Fruit fly (Drosophila melanogaster): ENCODE results near the gene ND-ACP.

ND-ACP gene

DNA sequence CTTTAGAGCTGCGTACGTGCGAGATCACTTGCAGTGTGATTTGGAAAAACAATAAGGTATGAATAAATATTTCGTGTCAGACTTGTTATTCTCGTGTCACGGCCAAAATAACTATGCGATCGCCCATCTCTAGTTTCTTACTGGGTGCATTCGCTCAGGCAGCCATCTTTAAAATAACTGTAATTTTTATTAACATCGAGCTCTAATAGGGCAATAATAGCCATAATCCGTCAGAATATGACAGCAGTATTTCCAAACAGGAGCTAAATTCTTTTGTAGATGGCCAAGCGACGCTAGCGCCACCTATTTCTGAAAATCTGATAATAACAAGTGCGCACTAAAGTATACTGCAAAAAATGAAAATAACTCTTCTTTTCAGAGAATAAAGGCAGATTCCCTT, 22.3 kb downstream of the ND-ACP start (continued):
- TF ChIP-seq CG8632 (GFP tag; optimal IDR thresholded peaks at IDR 0.05) = no peak
- TF ChIP-seq CG6276 (GFP tag; optimal IDR thresholded peaks at IDR 0.05) = no peak
- TF ChIP-seq Met (GFP tag; optimal IDR thresholded peaks at IDR 0.05) = peak; percentile 8
- TF ChIP-seq Eip93F (GFP tag; optimal IDR thresholded peaks at IDR 0.05) = no peak
- TF ChIP-seq Sox102F (GFP tag; optimal IDR thresholded peaks at IDR 0.05) = peak; percentile 13
- TF ChIP-seq pdm3 (GFP tag; optimal IDR thresholded peaks at IDR 0.05) = peak; percentile 33
- TF ChIP-seq CG7368 (GFP tag; optimal IDR thresholded peaks at IDR 0.05) = no peak
- TF ChIP-seq CG3919 (GFP tag; optimal IDR thresholded peaks at IDR 0.05) = peak; percentile 34
- TF ChIP-seq dac (GFP tag; optimal IDR thresholded peaks at IDR 0.05) = no peak
- TF ChIP-seq Lpt (GFP tag; optimal IDR thresholded peaks at IDR 0.05) = no peak
- no peak for TF ChIP-seq Eip75B (GFP tag; optimal IDR thresholded peaks at IDR 0.05)
- no peak for TF ChIP-seq ss (GFP tag; optimal IDR thresholded peaks at IDR 0.05)
- peak; percentile 49 for TF ChIP-seq Sox14 (GFP tag; optimal IDR thresholded peaks at IDR 0.05)
- TF ChIP-seq CG4318 (GFP tag; optimal IDR thresholded peaks at IDR 0.05) = no peak
- TF ChIP-seq CG6163 (GFP tag; IDR thresholded peaks at IDR 0.05) = no peak
- no peak for TF ChIP-seq CG6808 (GFP tag; optimal IDR thresholded peaks at IDR 0.05)
- TF ChIP-seq spab (GFP tag; optimal IDR thresholded peaks at IDR 0.05) = no peak
- TF ChIP-seq CG1621 (tag; optimal IDR thresholded peaks at IDR 0.05) = no peak

DNA sequence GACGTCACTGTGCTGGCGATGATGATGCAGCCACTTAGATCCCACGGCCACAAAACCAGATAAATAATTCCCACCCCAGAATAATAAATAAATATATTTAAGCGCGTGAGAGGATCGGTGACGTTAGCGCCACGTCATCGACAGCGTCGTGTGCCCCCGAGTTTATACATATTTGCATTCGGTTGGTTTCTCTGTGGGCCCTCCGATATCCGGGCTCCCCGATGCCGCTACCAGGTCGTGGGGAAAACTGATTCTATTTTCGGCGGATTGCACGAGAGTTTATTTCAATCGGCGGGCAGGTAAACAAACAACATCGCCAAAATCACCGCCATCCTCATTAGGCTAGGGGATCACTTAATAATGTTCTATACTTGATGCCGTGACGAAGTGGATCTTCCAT, 24.5 kb downstream of the ND-ACP start:
- TF ChIP-seq fd59A (GFP tag; optimal IDR thresholded peaks at IDR 0.05) (no peak), Blimp-1 (GFP tag; optimal IDR thresholded peaks at IDR 0.05) (no peak)

DNA sequence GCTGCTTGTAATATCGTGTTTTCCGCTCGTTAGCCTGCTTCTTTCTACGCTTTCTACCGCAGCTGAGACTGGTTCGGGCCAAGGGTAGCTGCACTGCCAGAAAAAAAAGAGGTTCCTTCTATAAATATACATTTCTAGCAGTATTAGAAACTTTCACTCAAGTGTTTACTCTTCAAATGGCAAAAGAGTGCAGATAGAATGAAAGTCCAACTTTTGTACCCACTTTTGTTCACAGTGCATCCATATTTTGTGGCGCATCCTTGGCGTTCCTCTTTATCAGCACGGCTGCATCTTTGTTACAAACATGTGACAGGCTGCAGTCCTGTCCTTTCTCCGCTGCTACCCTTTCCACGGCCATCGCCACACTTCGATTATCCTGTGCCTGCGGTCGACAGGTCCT, 28.6 kb downstream of the ND-ACP start:
- TF ChIP-seq CG7368 (GFP tag; optimal IDR thresholded peaks at IDR 0.05) (no peak), CG8632 (GFP tag; optimal IDR thresholded peaks at IDR 0.05) (no peak), Sox15 (GFP tag; optimal IDR thresholded peaks at IDR 0.05) (no peak), Sox14 (GFP tag; optimal IDR thresholded peaks at IDR 0.05) (no peak), CG6163 (GFP tag; IDR thresholded peaks at IDR 0.05) (0 out of 3 replicates have a peak, but pooled peaks have one; percentile 45), CG8319 (GFP tag; optimal IDR thresholded peaks at IDR 0.05) (no peak), svp (GFP tag) (peak; percentile 41), esn (GFP tag; optimal IDR thresholded peaks at IDR 0.05) (no peak), CG3919 (GFP tag; optimal IDR thresholded peaks at IDR 0.05) (peak; percentile 8), Met (GFP tag; optimal IDR thresholded peaks at IDR 0.05) (no peak), net (GFP tag; optimal IDR thresholded peaks at IDR 0.05) (no peak), Eip78C (GFP tag) (peak; percentile 38), achi (GFP tag; optimal IDR thresholded peaks at IDR 0.05) (no peak), CG4318 (GFP tag; optimal IDR thresholded peaks at IDR 0.05) (no peak), lz (GFP tag; optimal IDR thresholded peaks at IDR 0.05) (no peak), dsx (GFP tag; optimal IDR thresholded peaks at IDR 0.05; ENCODE audit: poor library complexity, severe bottlenecking) (no peak), CG8119 (GFP tag; IDR thresholded peaks at IDR 0.05) (no peak), salr (GFP tag; optimal IDR thresholded peaks at IDR 0.05) (no peak), CG1621 (tag; optimal IDR thresholded peaks at IDR 0.05) (no peak), CG11902 (GFP tag; optimal IDR thresholded peaks at IDR 0.05) (no peak), CG32006 (GFP tag; optimal IDR thresholded peaks at IDR 0.05) (no peak), spab (GFP tag; optimal IDR thresholded peaks at IDR 0.05) (no peak)

DNA sequence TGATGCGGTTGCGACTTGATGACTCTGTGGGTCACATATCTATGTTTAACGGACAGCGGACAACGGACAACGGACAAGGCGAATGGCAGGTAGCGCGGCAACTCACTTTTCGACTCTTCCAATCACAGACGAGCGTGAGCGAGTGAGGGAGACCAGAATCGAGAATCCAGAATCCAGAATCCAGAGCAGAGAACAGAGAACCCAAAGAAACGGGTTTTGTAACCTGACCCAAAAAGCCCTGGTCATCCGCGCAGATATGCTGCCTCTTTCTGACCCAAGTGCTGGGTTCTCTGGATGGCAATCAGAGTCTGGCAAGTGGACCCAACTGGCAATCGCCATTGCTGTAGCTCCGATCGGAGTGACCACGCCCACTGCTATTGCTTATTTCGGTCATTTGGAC, 34.6 kb downstream of the ND-ACP start:
- TF ChIP-seq CG6854 (GFP tag; optimal IDR thresholded peaks at IDR 0.05) = no peak
- TF ChIP-seq cyc (GFP tag; optimal IDR thresholded peaks at IDR 0.05) = no peak
- TF ChIP-seq CG10669 (GFP tag; optimal IDR thresholded peaks at IDR 0.05) = no peak
- TF ChIP-seq CG9139 (GFP tag; optimal IDR thresholded peaks at IDR 0.05) = no peak
- no peak for TF ChIP-seq CG34406 (GFP tag; optimal IDR thresholded peaks at IDR 0.05)

Data from whole organism, prepupa.